Worm (Caenorhabditis elegans) whole organism, mixed stage, embryonic: ENCODE measurements around the gene coh-3.

Experiments
- M03D4.4 ChIP-seq: sonication (generic microtip); optimal IDR thresholded peaks from 2 replicates; lab custom pipeline; 2017; ENCODE audit warnings: mild to moderate bottlenecking, missing genetic modification characterization, missing compliant biosample characterization
- bed-3 ChIP-seq: fragments of 200-800 bp; sonication (Bioruptor generic); optimal IDR thresholded peaks from 3 replicates; lab custom pipeline; 2018; ENCODE audit warnings: mild to moderate bottlenecking, missing genetic modification characterization, moderate library complexity, missing compliant biosample characterization
- blmp-1 ChIP-seq: fragments of 150-350 bp; optimal IDR thresholded peaks from 2 replicates; lab custom pipeline; 2014; ENCODE audit warnings: missing biosample characterization, missing genetic modification characterization
- ceh-39 ChIP-seq: fragments of 150-350 bp; optimal IDR thresholded peaks from 2 replicates; lab custom pipeline; 2014; ENCODE audit warnings: missing biosample characterization, missing genetic modification characterization
- ceh-43 ChIP-seq: fragments of 200-800 bp; sonication (Bioruptor generic); optimal IDR thresholded peaks from 2 replicates; lab custom pipeline; 2018; ENCODE audit warnings: mild to moderate bottlenecking, missing genetic modification characterization, moderate library complexity, missing compliant biosample characterization
- ceh-83 ChIP-seq: fragments of 200-800 bp; sonication (Bioruptor generic); optimal IDR thresholded peaks from 2 replicates; lab custom pipeline; 2018; ENCODE audit warnings: mild to moderate bottlenecking, missing genetic modification characterization, missing compliant biosample characterization
- ces-1 ChIP-seq: fragments of 150-350 bp; optimal IDR thresholded peaks from 2 replicates; lab custom pipeline; 2014; ENCODE audit warnings: missing biosample characterization, missing genetic modification reagents, missing genetic modification characterization
- cnd-1 ChIP-seq: fragments of 200-800 bp; sonication (Bioruptor generic); optimal IDR thresholded peaks from 2 replicates; lab custom pipeline; 2018; ENCODE audit warnings: mild to moderate bottlenecking, missing genetic modification characterization, missing compliant biosample characterization
- drap-1 ChIP-seq: fragments of 200-800 bp; sonication (Bioruptor generic); optimal IDR thresholded peaks from 3 replicates; lab custom pipeline; 2018; ENCODE audit warnings: mild to moderate bottlenecking, missing genetic modification characterization, missing compliant biosample characterization
- elt-3 ChIP-seq: fragments of 150-350 bp; optimal IDR thresholded peaks from 2 replicates; lab custom pipeline; 2014; ENCODE audit warnings: missing biosample characterization, missing genetic modification characterization
- flh-1 ChIP-seq: fragments of 200-800 bp; sonication (Bioruptor generic); optimal IDR thresholded peaks from 2 replicates; lab custom pipeline; 2018; ENCODE audit warnings: mild to moderate bottlenecking, missing genetic modification characterization, moderate library complexity, missing compliant biosample characterization
- ham-2 ChIP-seq: fragments of 200-800 bp; sonication (Bioruptor generic); optimal IDR thresholded peaks from 2 replicates; lab custom pipeline; 2018; ENCODE audit warnings: mild to moderate bottlenecking, missing genetic modification characterization, missing compliant biosample characterization
- hlh-1 ChIP-seq: fragments of 150-350 bp; optimal IDR thresholded peaks from 2 replicates; lab custom pipeline; 2014; ENCODE audit warnings: missing biosample characterization, missing genetic modification reagents, missing genetic modification characterization
- lin-13 ChIP-seq: fragments of 150-350 bp; optimal IDR thresholded peaks from 2 replicates; lab custom pipeline; 2014; ENCODE audit warnings: missing biosample characterization, missing genetic modification characterization
- lin-32 ChIP-seq: fragments of 200-800 bp; sonication (Bioruptor generic); optimal IDR thresholded peaks from 2 replicates; lab custom pipeline; 2018; ENCODE audit warnings: mild to moderate bottlenecking, missing genetic modification characterization, missing compliant biosample characterization
- lsy-2 ChIP-seq: fragments of 150-350 bp; optimal IDR thresholded peaks from 2 replicates; lab custom pipeline; 2014; ENCODE audit warnings: missing biosample characterization, missing genetic modification characterization
- mab-5 ChIP-seq: fragments of 150-350 bp; optimal IDR thresholded peaks from 2 replicates; lab custom pipeline; 2014; ENCODE audit warnings: missing biosample characterization, missing genetic modification characterization
- mep-1 ChIP-seq: fragments of 150-350 bp; optimal IDR thresholded peaks from 2 replicates; lab custom pipeline; 2017; ENCODE audit warnings: missing biosample characterization, missing genetic modification reagents, missing genetic modification characterization, inconsistent platforms
- mls-2 ChIP-seq: sonication (generic microtip); optimal IDR thresholded peaks from 2 replicates; lab custom pipeline; 2016; ENCODE audit warnings: mild to moderate bottlenecking, missing genetic modification characterization, moderate library complexity, missing compliant biosample characterization
- nhr-12 ChIP-seq: fragments of 150-350 bp; optimal IDR thresholded peaks from 2 replicates; lab custom pipeline; 2014; ENCODE audit warnings: missing biosample characterization, missing genetic modification characterization
- nhr-2 ChIP-seq: fragments of 150-350 bp; optimal IDR thresholded peaks from 2 replicates; lab custom pipeline; 2014; ENCODE audit warnings: missing biosample characterization, missing genetic modification characterization
- nhr-237 ChIP-seq: fragments of 150-350 bp; optimal IDR thresholded peaks from 2 replicates; lab custom pipeline; 2014; ENCODE audit warnings: missing biosample characterization, missing genetic modification characterization
- nhr-28 ChIP-seq: fragments of 150-350 bp; optimal IDR thresholded peaks from 2 replicates; lab custom pipeline; 2014; ENCODE audit warnings: missing biosample characterization, missing genetic modification characterization
- nhr-76 ChIP-seq: sonication (generic microtip); optimal IDR thresholded peaks from 2 replicates; lab custom pipeline; 2017; ENCODE audit warnings: missing biosample characterization, missing genetic modification characterization
- pha-4 ChIP-seq: fragments of 150-350 bp; optimal IDR thresholded peaks from 2 replicates; lab custom pipeline; 2018; ENCODE audit warnings: missing biosample characterization, missing genetic modification reagents, missing genetic modification characterization
- sem-2 ChIP-seq: fragments of 200-800 bp; sonication (Bioruptor generic); optimal IDR thresholded peaks from 2 replicates; lab custom pipeline; 2018; ENCODE audit warnings: mild to moderate bottlenecking, missing genetic modification characterization, missing compliant biosample characterization
- sptf-1 ChIP-seq: sonication (generic microtip); optimal IDR thresholded peaks from 2 replicates; lab custom pipeline; 2017; ENCODE audit warnings: mild to moderate bottlenecking, missing genetic modification characterization, moderate library complexity, missing compliant biosample characterization
- tbx-8 ChIP-seq: fragments of 200-800 bp; sonication (Bioruptor generic); optimal IDR thresholded peaks from 2 replicates; lab custom pipeline; 2018; ENCODE audit warnings: mild to moderate bottlenecking, missing genetic modification characterization, moderate library complexity, missing compliant biosample characterization
- unc-120 ChIP-seq: sonication (generic microtip); optimal IDR thresholded peaks from 2 replicates; lab custom pipeline; 2017; ENCODE audit warnings: missing genetic modification characterization, missing compliant biosample characterization; ENCODE audit not compliant: poor library complexity, severe bottlenecking
- unc-39 ChIP-seq: fragments of 150-350 bp; optimal IDR thresholded peaks from 2 replicates; lab custom pipeline; 2014; ENCODE audit warnings: missing biosample characterization, missing genetic modification characterization
- unc-62 ChIP-seq: fragments of 150-350 bp; optimal IDR thresholded peaks from 2 replicates; lab custom pipeline; 2014; ENCODE audit warnings: missing biosample characterization, missing genetic modification reagents, missing genetic modification characterization
- zip-8 ChIP-seq: fragments of 150-350 bp; optimal IDR thresholded peaks from 2 replicates; lab custom pipeline; 2014; ENCODE audit warnings: missing biosample characterization, missing genetic modification characterization
- ztf-11 ChIP-seq: fragments of 150-350 bp; optimal IDR thresholded peaks from 2 replicates; lab custom pipeline; 2014; ENCODE audit warnings: missing biosample characterization, missing genetic modification characterization

The coh-3 gene

DNA sequence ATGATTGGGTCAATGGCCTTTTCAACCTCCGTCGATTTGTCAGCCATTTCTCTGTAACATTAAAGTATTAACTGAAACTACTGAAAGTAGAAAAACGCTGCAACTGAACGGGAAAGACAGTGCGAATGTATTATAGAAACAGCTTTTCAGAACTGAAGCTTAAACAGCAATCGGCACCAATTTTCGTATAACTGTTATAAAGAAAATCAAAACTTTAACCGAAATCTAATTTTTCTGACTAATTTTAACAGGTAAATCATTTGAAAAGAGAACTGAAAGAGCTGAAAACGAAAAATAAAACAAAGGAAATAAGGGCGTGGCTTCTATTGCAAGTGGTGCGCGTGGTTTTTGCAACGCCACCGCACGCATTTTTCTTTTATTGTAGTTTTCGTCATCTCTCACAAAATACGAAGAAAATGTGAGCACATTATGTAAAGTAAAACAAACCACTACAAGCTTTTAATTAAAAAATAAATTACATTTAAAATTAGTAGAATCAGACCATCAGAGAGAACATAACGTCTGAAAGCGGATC is 32.2 kb upstream of the coh-3 start, which contains the start of gene rrsr-1 (continued):
- TF ChIP-seq M03D4.4 (tag; lab: Kevin White, UChicago) (peak; percentile 46), nhr-237 (tag; lab: Kevin White, UChicago) (no peak), ztf-11 (tag; lab: Kevin White, UChicago) (no peak), unc-62 (GFP tag; lab: Kevin White, UChicago) (no peak), drap-1 (GFP tag; lab: Kevin White, UChicago) (peak; percentile 54), nhr-12 (no peak)

DNA sequence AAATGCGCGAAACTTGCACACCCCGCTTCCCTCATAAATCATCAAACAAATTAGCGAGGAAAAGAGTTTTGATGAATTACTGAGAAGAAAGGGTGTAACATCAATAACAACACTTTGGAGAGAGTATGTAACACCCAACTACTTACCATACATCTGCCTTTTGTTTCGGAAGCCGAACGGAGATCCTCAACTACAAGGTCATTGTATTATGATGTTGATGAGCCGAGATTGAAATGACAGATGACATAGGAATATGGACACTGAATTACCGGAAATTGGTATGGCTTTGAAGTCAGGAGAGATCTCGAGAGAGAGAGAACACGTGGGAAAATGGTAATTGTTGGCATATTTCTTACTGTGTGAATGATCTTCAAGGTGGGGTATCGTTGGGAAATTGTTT is 31.2 kb upstream of the coh-3 start:
- TF ChIP-seq unc-62 (GFP tag; lab: Kevin White, UChicago) (peak; percentile 51), ceh-39 (tag; lab: Kevin White, UChicago) (no peak), ham-2 (GFP tag; lab: Kevin White, UChicago) (peak; percentile 42)

DNA sequence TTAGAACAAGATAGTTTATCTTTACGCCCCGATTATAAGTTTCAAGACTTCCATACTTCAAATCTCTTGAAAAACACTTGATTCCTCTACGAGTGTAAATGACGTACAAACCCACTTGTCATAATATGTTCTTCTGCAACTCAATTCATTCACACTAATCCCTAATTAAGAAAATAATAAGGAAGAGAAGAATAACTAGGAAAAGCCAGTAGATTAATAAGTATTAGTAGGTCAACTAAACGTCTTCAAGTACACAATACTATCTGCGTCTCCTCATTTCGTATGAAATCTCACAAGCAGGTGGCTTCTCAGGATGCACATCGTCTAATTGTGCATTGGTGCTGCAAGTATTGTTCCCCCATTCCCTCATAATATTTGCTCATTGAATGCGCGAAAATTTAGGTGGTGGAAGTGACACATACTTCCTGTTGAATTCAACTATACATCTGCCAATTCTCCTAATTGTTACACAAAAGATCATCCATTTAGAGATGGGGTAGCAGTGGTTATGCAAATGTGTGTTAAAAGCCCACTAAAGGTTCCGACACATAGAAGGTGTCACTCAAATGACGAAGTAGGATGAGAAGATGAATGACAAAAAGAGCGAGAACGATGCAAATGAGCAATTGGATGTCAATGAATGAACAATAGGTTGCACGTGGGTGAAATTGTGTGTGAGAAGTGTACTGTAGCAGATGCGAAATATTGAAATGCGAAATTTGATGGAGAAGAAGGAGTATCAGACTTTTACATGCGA is 30.0 kb upstream of the coh-3 start:
- TF ChIP-seq elt-3 (no peak), blmp-1 (tag; lab: Kevin White, UChicago) (no peak), ceh-39 (tag; lab: Kevin White, UChicago) (no peak), ces-1 (GFP tag; lab: Kevin White, UChicago) (peak; percentile 59), nhr-2 (tag; lab: Kevin White, UChicago) (peak; percentile 25), lin-32 (no peak), ztf-11 (tag; lab: Kevin White, UChicago) (no peak), mls-2 (tag; lab: Kevin White, UChicago) (peak; percentile 32), flh-1 (GFP tag; lab: Kevin White, UChicago) (no peak), hlh-1 (tag; lab: Kevin White, UChicago) (no peak), unc-120 (tag; lab: Kevin White, UChicago) (no peak), nhr-28 (tag; lab: Kevin White, UChicago) (no peak), cnd-1 (tag; lab: Kevin White, UChicago) (peak; percentile 21), ham-2 (GFP tag; lab: Kevin White, UChicago) (no peak), sem-2 (GFP tag; lab: Kevin White, UChicago) (no peak)

DNA sequence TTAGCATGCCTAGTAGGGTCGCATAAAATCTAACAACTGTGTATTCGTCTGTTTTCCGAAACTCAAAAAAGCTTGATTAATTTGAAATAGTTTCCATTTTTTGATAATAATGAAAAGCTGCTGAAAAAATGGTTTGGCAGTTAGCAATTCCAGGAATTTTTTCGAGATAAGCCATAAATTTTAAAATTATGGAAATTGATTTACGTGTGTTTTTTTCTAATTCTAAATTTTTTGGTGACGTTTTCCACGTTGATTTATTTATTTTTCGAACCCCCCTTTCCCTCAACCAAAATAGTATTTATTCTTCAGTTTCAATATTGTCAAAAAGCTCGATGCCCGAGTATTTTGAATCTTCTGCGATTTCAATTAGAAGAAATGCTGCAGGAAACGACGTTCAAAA is 28.4 kb upstream of the coh-3 start, which contains the start of gene F23B12.1:
Gene F23B12.1, plus strand, starts transcription at position 301 of the 400 bp plus-strand sequence.
- TF ChIP-seq pha-4 (tag; lab: Kevin White, UChicago) (no peak), flh-1 (GFP tag; lab: Kevin White, UChicago) (no peak), ceh-43 (GFP tag; lab: Kevin White, UChicago) (no peak), ceh-83 (GFP tag; lab: Kevin White, UChicago) (no peak), bed-3 (GFP tag; lab: Kevin White, UChicago) (no peak), unc-39 (tag; lab: Kevin White, UChicago) (no peak), lsy-2 (tag; lab: Kevin White, UChicago) (no peak), nhr-76 (tag; lab: Kevin White, UChicago) (no peak), blmp-1 (tag; lab: Kevin White, UChicago) (no peak), drap-1 (GFP tag; lab: Kevin White, UChicago) (no peak), nhr-2 (tag; lab: Kevin White, UChicago) (no peak), hlh-1 (tag; lab: Kevin White, UChicago) (no peak), nhr-12 (no peak)
- TF ChIP-seq, all 35 proteins: peak for 0

DNA sequence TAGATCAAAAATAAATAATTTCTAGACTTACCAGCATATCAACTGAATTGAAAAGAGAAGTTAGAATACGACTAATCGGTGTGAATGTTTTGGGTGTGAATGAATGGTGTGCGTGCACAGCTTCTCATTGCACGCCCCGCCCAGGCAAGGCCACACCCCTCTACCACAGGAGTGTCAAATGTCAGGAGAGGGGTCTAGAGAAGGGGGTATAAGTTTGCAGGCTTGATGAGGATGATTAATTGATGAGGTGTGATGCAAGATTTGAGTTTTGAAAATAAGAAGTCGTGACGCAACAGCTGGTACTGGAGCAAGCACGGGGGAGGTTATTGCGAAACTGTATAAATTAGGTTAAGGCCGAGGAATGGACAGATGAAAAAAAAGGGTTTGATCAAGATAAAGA is 25.0 kb upstream of the coh-3 start, which contains the start of gene egl-1:
Gene egl-1, minus strand, starts transcription at position 101 of the 400 bp plus-strand sequence.
- TF ChIP-seq zip-8 (tag; lab: Kevin White, UChicago) (peak; percentile 77), pha-4 (tag; lab: Kevin White, UChicago) (no peak)

DNA sequence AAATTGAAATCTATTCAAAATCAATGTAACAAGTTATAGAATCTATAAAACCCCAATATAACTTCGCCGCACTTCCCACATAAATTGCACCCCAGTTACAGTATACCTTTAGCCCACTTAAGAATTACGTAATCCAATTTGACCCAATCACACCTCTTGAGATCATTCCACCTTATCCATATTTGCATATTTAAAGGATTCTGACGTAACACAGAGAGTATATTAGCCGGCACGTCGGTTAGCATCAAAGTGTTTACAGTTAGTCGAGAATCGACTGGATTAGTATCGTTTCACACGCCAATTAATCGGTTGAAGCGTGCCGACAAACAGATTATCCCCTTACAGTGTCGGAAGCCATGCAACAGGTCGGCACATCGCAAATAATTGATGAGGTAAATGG is 23.6 kb upstream of the coh-3 start:
- TF ChIP-seq ces-1 (GFP tag; lab: Kevin White, UChicago) (no peak), lin-32 (no peak), sptf-1 (tag; lab: Kevin White, UChicago) (no peak), nhr-28 (tag; lab: Kevin White, UChicago) (no peak), mls-2 (tag; lab: Kevin White, UChicago) (no peak), zip-8 (tag; lab: Kevin White, UChicago) (peak; percentile 85), pha-4 (tag; lab: Kevin White, UChicago) (no peak), nhr-2 (tag; lab: Kevin White, UChicago) (peak; percentile 97), M03D4.4 (tag; lab: Kevin White, UChicago) (no peak), elt-3 (no peak), lin-13 (tag; lab: Kevin White, UChicago) (no peak), mep-1 (tag; lab: Kevin White, UChicago) (no peak), ceh-83 (GFP tag; lab: Kevin White, UChicago) (no peak), ztf-11 (tag; lab: Kevin White, UChicago) (no peak), tbx-8 (GFP tag; lab: Kevin White, UChicago) (no peak), mab-5 (tag; lab: Kevin White, UChicago) (no peak)
